Fruit fly (Drosophila melanogaster) whole organism, adult: ENCODE data around the gene CG17027.

Experiments used
- CG11617 ChIP-seq: fragments of 200-800 bp; sonication (Bioruptor generic); optimal IDR thresholded peaks from 2 replicates; lab custom pipeline; 2017; ENCODE audit warnings: mild to moderate bottlenecking, missing biosample characterization, missing genetic modification reagents, missing genetic modification characterization
- CG12768 ChIP-seq: fragments of 200-800 bp; sonication (Bioruptor generic); optimal IDR thresholded peaks from 2 replicates; lab custom pipeline; 2017; ENCODE audit warnings: missing biosample characterization, missing genetic modification characterization, mild to moderate bottlenecking, moderate library complexity, missing genetic modification reagents
- CG14711 ChIP-seq: fragments of 200-800 bp; sonication (Bioruptor generic); optimal IDR thresholded peaks from 2 replicates; lab custom pipeline; 2018; ENCODE audit warnings: missing biosample characterization, mild to moderate bottlenecking, missing genetic modification characterization, moderate library complexity
- CG1620 ChIP-seq: fragments of 200-800 bp; sonication (Bioruptor generic); optimal IDR thresholded peaks from 2 replicates; lab custom pipeline; 2016; ENCODE audit warnings: missing biosample characterization, missing genetic modification characterization
- CG33017 ChIP-seq: fragments of 200-800 bp; sonication (Bioruptor generic); optimal IDR thresholded peaks from 2 replicates; lab custom pipeline; 2018; ENCODE audit warnings: missing biosample characterization, mild to moderate bottlenecking, missing genetic modification characterization, moderate library complexity
- CG5204 ChIP-seq: fragments of 200-800 bp; sonication (Bioruptor generic); optimal IDR thresholded peaks from 2 replicates; lab custom pipeline; 2016; ENCODE audit warnings: missing biosample characterization, missing genetic modification characterization
- CG7045 ChIP-seq: fragments of 200-800 bp; sonication (Bioruptor generic); optimal IDR thresholded peaks from 2 replicates; lab custom pipeline; 2017; ENCODE audit warnings: missing biosample characterization, mild to moderate bottlenecking, missing genetic modification characterization
- CG7101 ChIP-seq: fragments of 200-800 bp; sonication (Bioruptor generic); optimal IDR thresholded peaks from 2 replicates; lab custom pipeline; 2018; ENCODE audit warnings: missing biosample characterization, mild to moderate bottlenecking, missing genetic modification characterization, moderate library complexity
- Clk ChIP-seq: fragments of 200-800 bp; sonication (Bioruptor generic); optimal IDR thresholded peaks from 2 replicates; lab custom pipeline; 2017; ENCODE audit warnings: missing biosample characterization, missing genetic modification characterization
- Crg-1 ChIP-seq: fragments of 200-800 bp; sonication (Bioruptor generic); optimal IDR thresholded peaks from 2 replicates; lab custom pipeline; 2016; ENCODE audit warnings: missing biosample characterization, missing genetic modification characterization
- Hr96 ChIP-seq: fragments of 200-800 bp; sonication (Bioruptor generic); optimal IDR thresholded peaks from 2 replicates; lab custom pipeline; 2016; ENCODE audit warnings: missing biosample characterization, missing genetic modification characterization
- Mnt ChIP-seq: fragments of 200-800 bp; sonication (Bioruptor generic); optimal IDR thresholded peaks from 2 replicates; lab custom pipeline; 2016; ENCODE audit warnings: missing biosample characterization, mild to moderate bottlenecking, missing genetic modification characterization
- bab1 ChIP-seq: fragments of 200-800 bp; sonication (Bioruptor generic); optimal IDR thresholded peaks from 3 replicates; lab custom pipeline; 2019; ENCODE audit warnings: missing biosample characterization, mild to moderate bottlenecking, missing genetic modification characterization, moderate library complexity
- cic ChIP-seq: fragments of 200-800 bp; sonication (Bioruptor generic); optimal IDR thresholded peaks from 2 replicates; lab custom pipeline; 2017; ENCODE audit warnings: missing biosample characterization, mild to moderate bottlenecking, missing genetic modification characterization, moderate library complexity
- cnc ChIP-seq, 2 experiments: fragments of >200 bp; optimal IDR thresholded peaks; 2 replicates each; lab custom pipeline; 2017
- kay ChIP-seq: fragments of 200-800 bp; sonication (Bioruptor generic); peaks from one replicate; lab custom pipeline; 2016; ENCODE audit warnings: missing biosample characterization, missing genetic modification characterization, borderline replicate concordance
- ovo ChIP-seq: fragments of 200-800 bp; sonication (Bioruptor generic); optimal IDR thresholded peaks from 2 replicates; lab custom pipeline; 2016; ENCODE audit warnings: missing biosample characterization, missing genetic modification characterization
- pad ChIP-seq: fragments of 200-800 bp; sonication (Bioruptor generic); optimal IDR thresholded peaks from 3 replicates; lab custom pipeline; 2017; ENCODE audit warnings: missing biosample characterization, missing genetic modification characterization, mild to moderate bottlenecking, moderate library complexity, missing genetic modification reagents
- tj ChIP-seq: fragments of 200-800 bp; sonication (Bioruptor generic); optimal IDR thresholded peaks from 3 replicates; lab custom pipeline; 2017; ENCODE audit warnings: missing biosample characterization, mild to moderate bottlenecking, missing genetic modification characterization, moderate library complexity
- toe ChIP-seq: fragments of 200-800 bp; sonication (Bioruptor generic); optimal IDR thresholded peaks from 2 replicates; lab custom pipeline; 2016; ENCODE audit warnings: missing biosample characterization, missing genetic modification characterization

Gene CG17027

dm6 chr3L:15977565-15977964 is 2.3 kb upstream of the CG17027 start:
- TF ChIP-seq CG7101 (peak; percentile 24), bab1 (peak; percentile 33), CG14711 (tag; lab: Kevin White, UChicago) (peak; percentile 61), CG7045 (GFP tag; lab: Kevin White, UChicago) (peak; percentile 8), CG33017 (tag; lab: Kevin White, UChicago) (peak; percentile 39), CG5204 (GFP tag; lab: Kevin White, UChicago) (peak; percentile 30), tj (GFP tag; lab: Kevin White, UChicago) (no peak), CG11617 (GFP tag; lab: Kevin White, UChicago) (peak; percentile 31), toe (GFP tag; lab: Kevin White, UChicago) (no peak)

DNA sequence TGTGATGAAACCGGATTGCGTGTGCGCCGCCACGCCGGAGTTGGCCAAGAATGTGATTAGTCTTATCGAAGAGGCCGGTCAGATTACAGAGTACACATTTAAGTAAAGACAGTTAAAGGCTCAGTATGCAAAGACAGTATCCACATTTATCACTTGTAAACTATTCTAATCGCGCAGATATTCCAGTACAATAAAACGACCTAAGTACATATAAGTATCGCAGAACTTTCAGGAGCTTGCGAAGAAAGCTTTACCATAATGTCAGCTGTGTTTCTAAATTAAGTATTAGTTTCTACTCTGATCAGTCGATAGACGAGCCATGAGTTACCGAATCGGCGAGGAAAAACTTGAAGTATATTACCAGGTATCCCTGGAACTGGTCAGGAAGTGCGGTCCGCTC is 1.7 kb upstream of the CG17027 start, which contains the start of gene CG17028:
CG17028 (plus strand) TSS at position 301 of the 400 bp plus-strand sequence.
- TF ChIP-seq CG14711 (tag; lab: Kevin White, UChicago) (no peak), CG33017 (tag; lab: Kevin White, UChicago) (peak; percentile 24), pad (no peak), cnc (optimal IDR thresholded peaks at IDR 0.05; lab: Kevin White, UChicago) (no peak)

- no peak for TF ChIP-seq CG12768
Measured at dm6 chr3L:15979240-15979639, 660 bp upstream of the CG17027 start.

DNA sequence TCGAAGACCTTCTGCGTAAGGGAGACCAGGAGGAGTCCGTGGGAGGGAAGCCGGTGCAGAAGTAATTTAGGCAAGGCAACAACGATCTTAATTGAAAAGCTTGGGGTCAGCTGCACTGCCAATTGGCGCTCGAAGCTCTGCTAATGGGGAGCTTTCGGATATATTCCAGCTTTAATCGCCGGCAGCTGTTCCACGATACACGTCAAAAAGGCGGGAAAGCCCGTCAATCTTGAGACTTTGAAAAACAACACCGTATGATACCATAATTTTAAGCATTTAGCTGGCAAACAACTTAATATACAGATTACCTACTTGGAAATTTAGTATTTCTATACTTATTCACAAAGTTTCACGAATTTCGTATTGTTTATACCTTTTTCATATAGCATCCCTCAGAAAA is 1.5 kb downstream of the CG17027 start:
- TF ChIP-seq CG33017 (tag; lab: Kevin White, UChicago) (no peak), Clk (GFP tag; lab: Kevin White, UChicago) (no peak), CG14711 (tag; lab: Kevin White, UChicago) (no peak), Crg-1 (GFP tag; lab: Kevin White, UChicago) (no peak), tj (GFP tag; lab: Kevin White, UChicago) (no peak), cnc (optimal IDR thresholded peaks at IDR 0.05; lab: Kevin White, UChicago) (no peak), toe (GFP tag; lab: Kevin White, UChicago) (no peak), pad (no peak), CG7101 (no peak), CG1620 (GFP tag; lab: Kevin White, UChicago) (no peak), kay (no peak), bab1 (no peak), CG5204 (GFP tag; lab: Kevin White, UChicago) (no peak)

DNA sequence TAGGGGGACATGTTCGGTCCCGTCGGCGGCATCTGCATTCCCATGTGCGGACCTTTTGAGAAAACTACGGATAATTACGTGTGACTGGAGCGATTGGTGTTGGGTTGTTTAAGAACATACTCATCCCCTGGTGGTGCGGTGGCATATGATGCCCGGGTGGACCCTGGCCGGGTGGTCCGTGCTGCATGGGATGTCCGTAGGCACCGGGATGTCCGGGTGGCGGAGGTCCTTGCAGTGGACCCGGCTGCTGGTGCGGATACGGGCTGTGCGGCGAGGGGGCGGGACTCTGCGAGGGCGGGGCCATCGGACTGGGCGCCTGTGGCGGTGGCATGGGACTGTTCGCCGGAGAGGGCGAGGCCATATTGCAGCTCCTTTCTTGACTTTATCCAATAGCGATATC is 2.2 kb downstream of the CG17027 start:
- TF ChIP-seq cnc (optimal IDR thresholded peaks at IDR 0.05; lab: Kevin White, UChicago) = no peak
- no peak for TF ChIP-seq CG7045 (GFP tag; lab: Kevin White, UChicago)
- no peak for TF ChIP-seq cic
- no peak for TF ChIP-seq Clk (GFP tag; lab: Kevin White, UChicago)
- no peak for TF ChIP-seq CG11617 (GFP tag; lab: Kevin White, UChicago)
- TF ChIP-seq CG14711 (tag; lab: Kevin White, UChicago) = no peak
- TF ChIP-seq Hr96 (GFP tag; lab: Kevin White, UChicago) = no peak
- no peak for TF ChIP-seq CG5204 (GFP tag; lab: Kevin White, UChicago)
- no peak for TF ChIP-seq ovo

- peak; percentile 98 for TF ChIP-seq ovo
- TF ChIP-seq CG33017 (tag; lab: Kevin White, UChicago) = peak; percentile 98
- TF ChIP-seq cnc (optimal IDR thresholded peaks at IDR 0.05; lab: Kevin White, UChicago) = no peak
- TF ChIP-seq bab1 = peak; percentile 99
- peak; percentile 99 for TF ChIP-seq Clk (GFP tag; lab: Kevin White, UChicago)
- peak; percentile 97 for TF ChIP-seq Crg-1 (GFP tag; lab: Kevin White, UChicago)
- peak; percentile 93 for TF ChIP-seq cic
- TF ChIP-seq kay = no peak
- peak; percentile 99 for TF ChIP-seq CG12768
- peak; percentile 97 for TF ChIP-seq CG1620 (GFP tag; lab: Kevin White, UChicago)
- TF ChIP-seq CG7045 (GFP tag; lab: Kevin White, UChicago) = peak; percentile 99
- peak; percentile 99 for TF ChIP-seq CG7101
- TF ChIP-seq pad = peak; percentile 95
- peak; percentile 97 for TF ChIP-seq CG5204 (GFP tag; lab: Kevin White, UChicago)
- TF ChIP-seq CG11617 (GFP tag; lab: Kevin White, UChicago) = peak; percentile 99
- peak; percentile 93 for TF ChIP-seq tj (GFP tag; lab: Kevin White, UChicago)
- peak; percentile 98 for TF ChIP-seq CG14711 (tag; lab: Kevin White, UChicago)
- TF ChIP-seq toe (GFP tag; lab: Kevin White, UChicago) = peak; percentile 99
- peak; percentile 95 for TF ChIP-seq Mnt
- peak; percentile 95 for TF ChIP-seq Hr96 (GFP tag; lab: Kevin White, UChicago)
Measured at dm6 chr3L:15982783-15983432, 3.0 kb downstream of the CG17027 start, which contains the start of the genes brm and Arl1. brm (minus strand) TSS chr3L:15982869. Arl1 (plus strand) TSS chr3L:15983135.

dm6 chr3L:15987635-15988034 is 7.7 kb downstream of the CG17027 start, which contains the start of gene PolD1:
PolD1 (minus strand) TSS chr3L:15987815.
- TF ChIP-seq cic = no peak
